Fruit fly (Drosophila melanogaster): Measurements from ENCODE around the gene CG4598.
A peak's percentile ranks its signal among the peaks of the same experiment; 100 is the strongest.

Gene CG4598

dm6 chr2L:9912570-9913260 lies 5.7 kb upstream of the CG4598 start, which contains the start of the genes Etl1 and Srp54 (continued):
- TF ChIP-seq Adf1 (GFP tag; IDR thresholded peaks at IDR 0.05) = no peak
- no peak for TF ChIP-seq Bgb (GFP tag; IDR thresholded peaks at IDR 0.05; ENCODE audit: partially characterized antibody)
- TF ChIP-seq nom (GFP tag; optimal IDR thresholded peaks at IDR 0.05) = no peak
- TF ChIP-seq sisA (GFP tag; IDR thresholded peaks at IDR 0.05) = no peak
- TF ChIP-seq cg (GFP tag; optimal IDR thresholded peaks at IDR 0.05) = peak; percentile 9
- peak in 1 of 2 experiments; percentile 8 for TF ChIP-seq crp (GFP tag; optimal IDR thresholded peaks at IDR 0.05)
- TF ChIP-seq CG12659 (GFP tag; optimal IDR thresholded peaks at IDR 0.05) = peak; percentile 60
- no peak for TF ChIP-seq org-1 (GFP tag; optimal IDR thresholded peaks at IDR 0.05)
- TF ChIP-seq Jarid2 (GFP tag; optimal IDR thresholded peaks at IDR 0.05) = no peak
- TF ChIP-seq ind (GFP tag; optimal IDR thresholded peaks at IDR 0.05) = no peak
- TF ChIP-seq Ptx1 (GFP tag; IDR thresholded peaks at IDR 0.05) = no peak
- TF ChIP-seq CG3407 (GFP tag; optimal IDR thresholded peaks at IDR 0.05) = no peak
- no peak for TF ChIP-seq tgo (GFP tag; IDR thresholded peaks at IDR 0.05)
- no peak for TF ChIP-seq oc (tag; optimal IDR thresholded peaks at IDR 0.05)
- no peak for TF ChIP-seq CG10366 (GFP tag; IDR thresholded peaks at IDR 0.05)
- no peak for TF ChIP-seq CG12219 (GFP tag; optimal IDR thresholded peaks at IDR 0.05)
- TF ChIP-seq CG10267 (tag; optimal IDR thresholded peaks at IDR 0.05) = peak; percentile 63
- TF ChIP-seq sens-2 (GFP tag; IDR thresholded peaks at IDR 0.05) = no peak
- TF ChIP-seq peb (GFP tag; IDR thresholded peaks at IDR 0.05) = no peak
- TF ChIP-seq CG7928 (GFP tag; optimal IDR thresholded peaks at IDR 0.05) = no peak
- TF ChIP-seq Hmx (GFP tag; optimal IDR thresholded peaks at IDR 0.05) = no peak
- TF ChIP-seq CG4730 (GFP tag; IDR thresholded peaks at IDR 0.05) = no peak
- TF ChIP-seq jing (GFP tag; optimal IDR thresholded peaks at IDR 0.05) = no peak
- TF ChIP-seq Gug (GFP tag; IDR thresholded peaks at IDR 0.05) = peak; percentile 39; the same call in 2 of the 4 replicates
- TF ChIP-seq mirr (GFP tag; optimal IDR thresholded peaks at IDR 0.05) = no peak
- TF ChIP-seq Sox102F (GFP tag; optimal IDR thresholded peaks at IDR 0.05) = no peak
- no peak for TF ChIP-seq esg (GFP tag; conservative IDR thresholded peaks at IDR 0.05)
- TF ChIP-seq CG18476 (GFP tag; optimal IDR thresholded peaks at IDR 0.05) = no peak
- peak; percentile 27; the same call in 1 of the 3 replicates for TF ChIP-seq CG17361 (GFP tag; IDR thresholded peaks at IDR 0.05)
- no peak for TF ChIP-seq prd (optimal IDR thresholded peaks at IDR 0.05)
- no peak for TF ChIP-seq prd (GFP tag; IDR thresholded peaks at IDR 0.05)
- TF ChIP-seq CG15269 (tag; optimal IDR thresholded peaks at IDR 0.05) = no peak
- no peak for TF ChIP-seq cas (GFP tag; IDR thresholded peaks at IDR 0.05)
- no peak for TF ChIP-seq CG1832 (GFP tag; optimal IDR thresholded peaks at IDR 0.05)
- no peak for TF ChIP-seq CG3726 (GFP tag; IDR thresholded peaks at IDR 0.05)
- peak; percentile 10 for TF ChIP-seq CG8924 (tag; optimal IDR thresholded peaks at IDR 0.05)
- no peak for TF ChIP-seq Neu2 (GFP tag; optimal IDR thresholded peaks at IDR 0.05; ENCODE audit: borderline replicate concordance)
- TF ChIP-seq kni (GFP tag; optimal IDR thresholded peaks at IDR 0.05) = no peak
- no peak for TF ChIP-seq CG18619 (GFP tag; optimal IDR thresholded peaks at IDR 0.05)
- no peak for TF ChIP-seq onecut (GFP tag; IDR thresholded peaks at IDR 0.05)
- TF ChIP-seq CG11723 (GFP tag; optimal IDR thresholded peaks at IDR 0.05) = no peak
- TF ChIP-seq ftz-f1 (GFP tag; optimal IDR thresholded peaks at IDR 0.05) = no peak
- peak; percentile 29; the same call in 1 of the 2 replicates for TF ChIP-seq CG9932 (GFP tag; IDR thresholded peaks at IDR 0.05)
- no peak for TF ChIP-seq Rx (GFP tag; IDR thresholded peaks at IDR 0.05)
- no peak for TF ChIP-seq CG14860 (GFP tag; IDR thresholded peaks at IDR 0.05; ENCODE audit: partially characterized antibody)
- no peak for TF ChIP-seq Atf3 (GFP tag; optimal IDR thresholded peaks at IDR 0.05)
- peak; percentile 12 for TF ChIP-seq CG2120 (GFP tag; optimal IDR thresholded peaks at IDR 0.05)
- no peak for TF ChIP-seq CG32772 (GFP tag; IDR thresholded peaks at IDR 0.05)
- no peak for TF ChIP-seq seq (GFP tag; IDR thresholded peaks at IDR 0.05)
- no peak for TF ChIP-seq CG13424 (tag; optimal IDR thresholded peaks at IDR 0.05)
- no peak for TF ChIP-seq en (GFP tag; optimal IDR thresholded peaks at IDR 0.05)

Measured in whole organism, embryonic.